Worm (Caenorhabditis elegans) whole organism, L3 larva: ENCODE measurements around the gene C32B5.18.

Experiments used
- ama-1 ChIP-seq: fragments of 150-350 bp; optimal IDR thresholded peaks from 2 replicates; lab custom pipeline; 2018
- egl-27 ChIP-seq: sonication (generic microtip); optimal IDR thresholded peaks from 4 replicates; lab custom pipeline; 2017; ENCODE audit warnings: missing biosample characterization, missing genetic modification reagents, missing genetic modification characterization
- elt-2 ChIP-seq: sonication (generic microtip); optimal IDR thresholded peaks from 2 replicates; lab custom pipeline; 2016; ENCODE audit warnings: missing genetic modification reagents, mild to moderate bottlenecking, missing genetic modification characterization, missing compliant biosample characterization
- lin-39 ChIP-seq: fragments of 150-350 bp; optimal IDR thresholded peaks from 2 replicates; lab custom pipeline; 2018; ENCODE audit warnings: missing biosample characterization, missing genetic modification reagents, missing genetic modification characterization
- nhr-11 ChIP-seq: fragments of 150-350 bp; optimal IDR thresholded peaks from 2 replicates; lab custom pipeline; 2014; ENCODE audit warnings: missing biosample characterization, missing genetic modification characterization
- nhr-77 ChIP-seq: fragments of 150-350 bp; optimal IDR thresholded peaks from 2 replicates; lab custom pipeline; 2014; ENCODE audit warnings: missing biosample characterization, missing genetic modification characterization
- snpc-4 ChIP-seq: fragments of 150-350 bp; optimal IDR thresholded peaks from 2 replicates; lab custom pipeline; 2014; ENCODE audit warnings: missing biosample characterization, missing genetic modification characterization
- ztf-4 ChIP-seq: fragments of 150-350 bp; optimal IDR thresholded peaks from 2 replicates; lab custom pipeline; 2014; ENCODE audit warnings: missing biosample characterization, missing genetic modification characterization

ce11 chrII:979135-979534 is 18.8 kb downstream of the C32B5.18 start, which contains the start of the genes fbxc-17 and fbxc-15:
- TF ChIP-seq ama-1 (lab: Kevin White, UChicago) (no peak), elt-2 (tag; lab: Kevin White, UChicago) (no peak), egl-27 (tag; lab: Kevin White, UChicago) (no peak), nhr-77 (tag; lab: Kevin White, UChicago) (no peak), snpc-4 (tag; lab: Kevin White, UChicago) (no peak), ztf-4 (tag; lab: Kevin White, UChicago) (no peak), nhr-11 (tag; lab: Kevin White, UChicago) (no peak), lin-39 (tag; lab: Kevin White, UChicago) (no peak)
